Worm (Caenorhabditis elegans): ENCODE results near the gene R10E4.6.

DNA sequence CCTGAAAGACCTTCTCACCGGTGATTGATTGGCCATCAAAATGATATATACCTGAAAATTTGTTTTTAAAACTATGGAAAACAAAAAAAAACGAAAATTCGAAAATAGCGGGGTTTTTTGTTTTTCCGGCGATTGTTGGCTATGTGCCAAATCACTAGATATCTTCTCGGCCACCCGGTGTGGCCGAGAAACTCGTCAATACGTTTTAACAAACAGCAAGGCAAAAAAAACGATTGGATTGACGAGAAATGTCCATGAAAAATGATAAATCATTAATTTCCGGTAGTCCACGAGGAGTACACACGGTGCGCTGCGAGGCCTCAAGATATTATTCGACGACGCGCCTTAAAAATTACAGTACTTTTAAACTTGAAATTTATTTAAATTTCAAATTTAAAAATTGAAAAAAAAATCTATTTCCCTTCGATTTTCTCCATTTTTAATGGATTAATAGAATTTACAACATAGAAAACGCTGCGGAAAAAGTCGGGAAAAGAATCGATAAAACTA, 7.8 kb downstream of the R10E4.6 start, which contains the start of gene R10E4.11:
- TF ChIP-seq C17E4.6 (GFP tag; IDR thresholded peaks at IDR 0.05) (no peak), mel-28 (tag; optimal IDR thresholded peaks at IDR 0.05; ENCODE audit: borderline replicate concordance) (no peak), ceh-79 (tag; optimal IDR thresholded peaks at IDR 0.05) (no peak), egl-44 (GFP tag; IDR thresholded peaks at IDR 0.05) (no peak), ceh-100 (GFP tag; IDR thresholded peaks at IDR 0.05) (no peak), nhr-90 (tag; optimal IDR thresholded peaks at IDR 0.05) (no peak), atf-7 (tag; optimal IDR thresholded peaks at IDR 0.05) (no peak), F33H1.4 (GFP tag; IDR thresholded peaks at IDR 0.05) (peak; percentile 61), let-526 (GFP tag; IDR thresholded peaks at IDR 0.05) (no peak), B0336.3 (GFP tag; IDR thresholded peaks at IDR 0.05) (no peak), unc-130 (GFP tag; optimal IDR thresholded peaks at IDR 0.05) (no peak), sea-2 (GFP tag; IDR thresholded peaks at IDR 0.05) (no peak), hmg-1.2 (GFP tag; IDR thresholded peaks at IDR 0.05) (no peak), lir-1 (GFP tag; conservative IDR thresholded peaks at IDR 0.05) (no peak)

Measured in whole organism, young adult.